Worm (Caenorhabditis elegans) whole organism, early embryonic: ENCODE measurements around the gene hil-2.
"Not testable (repeated sequence)": the region's sequence is repeated elsewhere in the genome, so short reads cannot be mapped to it uniquely, and the experiment has no call there.

ENCODE experiments used
- B0310.2 ChIP-seq: sonication (generic microtip); optimal IDR thresholded peaks from 2 replicates; lab custom pipeline; 2016; ENCODE audit warnings: mild to moderate bottlenecking, missing genetic modification characterization, missing compliant biosample characterization
- F13C5.2 ChIP-seq: sonication (generic microtip); optimal IDR thresholded peaks from 2 replicates; lab custom pipeline; 2017; ENCODE audit warnings: mild to moderate bottlenecking, missing genetic modification characterization, inconsistent platforms, missing compliant biosample characterization
- aly-1 ChIP-seq: sonication (generic microtip); optimal IDR thresholded peaks from 2 replicates; lab custom pipeline; 2016; ENCODE audit warnings: missing genetic modification characterization, missing compliant biosample characterization
- ama-1 ChIP-seq: fragments of 150-350 bp; optimal IDR thresholded peaks from 2 replicates; lab custom pipeline; 2014
- ceh-13 ChIP-seq: fragments of 200-800 bp; sonication (Bioruptor generic); optimal IDR thresholded peaks from 2 replicates; lab custom pipeline; 2018; ENCODE audit warnings: mild to moderate bottlenecking, missing genetic modification characterization, missing compliant biosample characterization
- ceh-36 ChIP-seq: sonication (generic microtip); optimal IDR thresholded peaks from 2 replicates; lab custom pipeline; 2016; ENCODE audit warnings: missing genetic modification characterization, inconsistent platforms, missing compliant biosample characterization
- ets-7 ChIP-seq: sonication (generic microtip); optimal IDR thresholded peaks from 2 replicates; lab custom pipeline; 2016; ENCODE audit warnings: missing genotype, missing genetic modification characterization, missing compliant biosample characterization
- flt-1 ChIP-seq: fragments of 200-800 bp; sonication (Bioruptor generic); IDR thresholded peaks from 2 replicates; pipeline ENCODE4 v1.3.6; 2022; ENCODE audit warnings: missing genetic modification characterization, missing compliant biosample characterization
- hmbx-1 ChIP-seq: sonication (generic microtip); optimal IDR thresholded peaks from 2 replicates; lab custom pipeline; 2016; ENCODE audit warnings: mild to moderate bottlenecking, missing genetic modification characterization, missing compliant biosample characterization
- hmg-4 ChIP-seq: fragments of 200-800 bp; sonication (Bioruptor generic); optimal IDR thresholded peaks from 2 replicates; lab custom pipeline; 2018; ENCODE audit warnings: mild to moderate bottlenecking, missing genetic modification characterization, missing compliant biosample characterization
- hnd-1 ChIP-seq: sonication (generic microtip); optimal IDR thresholded peaks from 2 replicates; lab custom pipeline; 2016; ENCODE audit warnings: missing genetic modification characterization, missing compliant biosample characterization
- pes-1 ChIP-seq: fragments of 200-800 bp; sonication (Bioruptor generic); IDR thresholded peaks from 2 replicates; pipeline ENCODE4 v1.3.6; 2022; ENCODE audit warnings: missing genetic modification reagents, missing genetic modification characterization, missing compliant biosample characterization
- scrt-1 ChIP-seq: fragments of 200-800 bp; sonication (Bioruptor generic); IDR thresholded peaks from 2 replicates; pipeline ENCODE4 v1.3.6; 2022; ENCODE audit warnings: missing genetic modification characterization, missing compliant biosample characterization
- sea-1 ChIP-seq: fragments of 200-800 bp; sonication (Bioruptor generic); conservative IDR thresholded peaks from 2 replicates; pipeline ENCODE4 v1.3.6; 2022; ENCODE audit warnings: missing genetic modification characterization, missing compliant biosample characterization
- tbx-11 ChIP-seq: fragments of 200-800 bp; sonication (Bioruptor generic); IDR thresholded peaks from 2 replicates; pipeline ENCODE4 v1.3.6; 2022; ENCODE audit warnings: missing genetic modification characterization, missing compliant biosample characterization
- tbx-37 ChIP-seq: fragments of 200-800 bp; sonication (Bioruptor generic); conservative IDR thresholded peaks from 2 replicates; pipeline ENCODE4 v1.3.6; 2022; ENCODE audit warnings: missing genetic modification reagents, missing genetic modification characterization, missing compliant biosample characterization
- tra-4 ChIP-seq: sonication (generic microtip); optimal IDR thresholded peaks from 2 replicates; lab custom pipeline; 2017; ENCODE audit warnings: missing genetic modification characterization, missing compliant biosample characterization

The hil-2 gene

ce11 chrIV:6317357-6317756 lies 23.3 kb downstream of the hil-2 start, which contains the start of gene Y73B6BL.12:
Y73B6BL.12 (minus strand) TSS chrIV:6317457.
- not testable (repeated sequence) for TF ChIP-seq hmbx-1 (tag; lab: Kevin White, UChicago); tbx-37 (GFP tag; lab: Robert Waterston, UW); ets-7 (tag; lab: Kevin White, UChicago)

ce11 chrIV:6321667-6322066 lies 27.6 kb downstream of the hil-2 start, which contains the start of gene Y73B6BL.29:
Y73B6BL.29 (plus strand) TSS chrIV:6321929.
- TF ChIP-seq hmbx-1 (tag; lab: Kevin White, UChicago): peak; percentile 25
- TF ChIP-seq tbx-37 (GFP tag; lab: Robert Waterston, UW): peak; percentile 81
- TF ChIP-seq pes-1 (GFP tag; lab: Robert Waterston, UW): peak; percentile 53; the same call in 1 of the 2 replicates
- TF ChIP-seq aly-1: no peak
- TF ChIP-seq F13C5.2: peak; percentile 9
- no peak for TF ChIP-seq ets-7 (tag; lab: Kevin White, UChicago)

- TF ChIP-seq pes-1 (GFP tag; lab: Robert Waterston, UW): peak; percentile 54; the same call in 1 of the 2 replicates
- TF ChIP-seq ama-1 (lab: Kevin White, UChicago): no peak
- TF ChIP-seq B0310.2: no peak
- peak; percentile 54; the same call in 1 of the 2 replicates for TF ChIP-seq tbx-37 (GFP tag; lab: Robert Waterston, UW)
- TF ChIP-seq tra-4 (tag; lab: Kevin White, UChicago): no peak
- peak; percentile 63; the same call in 1 of the 2 replicates for TF ChIP-seq flt-1 (GFP tag; lab: Robert Waterston, UW)
- TF ChIP-seq sea-1 (GFP tag; lab: Robert Waterston, UW): no peak
- TF ChIP-seq tbx-11 (GFP tag; lab: Robert Waterston, UW): peak; percentile 49; the same call in 1 of the 2 replicates
- no peak for TF ChIP-seq aly-1
- TF ChIP-seq hmg-4 (GFP tag; lab: Kevin White, UChicago): peak; percentile 73
- peak; percentile 80 for TF ChIP-seq F13C5.2
Observed at ce11 chrIV:6323654-6324224, 29.7 kb downstream of the hil-2 start, which contains the start of gene sqd-1. sqd-1 (plus strand) TSS chrIV:6324174.

ce11 chrIV:6325772-6326171 lies 31.7 kb downstream of the hil-2 start:
- no peak for TF ChIP-seq aly-1
- TF ChIP-seq tbx-37 (GFP tag; lab: Robert Waterston, UW): no peak
- no peak for TF ChIP-seq hmbx-1 (tag; lab: Kevin White, UChicago)
- TF ChIP-seq tra-4 (tag; lab: Kevin White, UChicago): no peak
- no peak for TF ChIP-seq ama-1 (lab: Kevin White, UChicago)

ce11 chrIV:6326448-6326847 lies 32.4 kb downstream of the hil-2 start, which contains the start of gene lsm-8:
lsm-8 (plus strand) TSS chrIV:6326526.
- TF ChIP-seq sea-1 (GFP tag; lab: Robert Waterston, UW) (no peak), ets-7 (tag; lab: Kevin White, UChicago) (no peak), scrt-1 (no peak)

- TF ChIP-seq hmbx-1 (tag; lab: Kevin White, UChicago): no peak
- TF ChIP-seq tra-4 (tag; lab: Kevin White, UChicago): no peak
- no peak for TF ChIP-seq pes-1 (GFP tag; lab: Robert Waterston, UW)
- no peak for TF ChIP-seq aly-1
- no peak for TF ChIP-seq hnd-1
- TF ChIP-seq ceh-36 (tag; lab: Kevin White, UChicago): no peak
- TF ChIP-seq ceh-13 (GFP tag; lab: Kevin White, UChicago): no peak
- no peak for TF ChIP-seq sea-1 (GFP tag; lab: Robert Waterston, UW)
- no peak for TF ChIP-seq tbx-37 (GFP tag; lab: Robert Waterston, UW)
- TF ChIP-seq ets-7 (tag; lab: Kevin White, UChicago): no peak
- TF ChIP-seq tbx-11 (GFP tag; lab: Robert Waterston, UW): no peak
Observed at ce11 chrIV:6327363-6328015, 33.4 kb downstream of the hil-2 start.

- no peak for TF ChIP-seq F13C5.2
- TF ChIP-seq hnd-1: no peak
- no peak for TF ChIP-seq ets-7 (tag; lab: Kevin White, UChicago)
- TF ChIP-seq pes-1 (GFP tag; lab: Robert Waterston, UW): no peak
- no peak for TF ChIP-seq scrt-1
- TF ChIP-seq ceh-36 (tag; lab: Kevin White, UChicago): no peak
- no peak for TF ChIP-seq tbx-37 (GFP tag; lab: Robert Waterston, UW)
- TF ChIP-seq tbx-11 (GFP tag; lab: Robert Waterston, UW): no peak
Observed at ce11 chrIV:6328198-6328597, 34.2 kb downstream of the hil-2 start.

ce11 chrIV:6329339-6329738 lies 35.3 kb downstream of the hil-2 start, which contains the start of gene seu-1:
seu-1 (plus strand) TSS chrIV:6329639.
- no peak for TF ChIP-seq ceh-13 (GFP tag; lab: Kevin White, UChicago)
- TF ChIP-seq hnd-1: no peak
- TF ChIP-seq ets-7 (tag; lab: Kevin White, UChicago): no peak
- no peak for TF ChIP-seq hmbx-1 (tag; lab: Kevin White, UChicago)
- TF ChIP-seq flt-1 (GFP tag; lab: Robert Waterston, UW): no peak
- TF ChIP-seq sea-1 (GFP tag; lab: Robert Waterston, UW): no peak
- no peak for TF ChIP-seq tbx-37 (GFP tag; lab: Robert Waterston, UW)
- no peak for TF ChIP-seq F13C5.2
- no peak for TF ChIP-seq ama-1 (lab: Kevin White, UChicago)
- TF ChIP-seq B0310.2: no peak
- TF ChIP-seq tbx-11 (GFP tag; lab: Robert Waterston, UW): no peak
- TF ChIP-seq aly-1: no peak
- no peak for TF ChIP-seq scrt-1
- no peak for TF ChIP-seq ceh-36 (tag; lab: Kevin White, UChicago)
- no peak for TF ChIP-seq hmg-4 (GFP tag; lab: Kevin White, UChicago)
